Worm (Caenorhabditis elegans): ENCODE results near the gene unc-112.

unc-112 gene

DNA sequence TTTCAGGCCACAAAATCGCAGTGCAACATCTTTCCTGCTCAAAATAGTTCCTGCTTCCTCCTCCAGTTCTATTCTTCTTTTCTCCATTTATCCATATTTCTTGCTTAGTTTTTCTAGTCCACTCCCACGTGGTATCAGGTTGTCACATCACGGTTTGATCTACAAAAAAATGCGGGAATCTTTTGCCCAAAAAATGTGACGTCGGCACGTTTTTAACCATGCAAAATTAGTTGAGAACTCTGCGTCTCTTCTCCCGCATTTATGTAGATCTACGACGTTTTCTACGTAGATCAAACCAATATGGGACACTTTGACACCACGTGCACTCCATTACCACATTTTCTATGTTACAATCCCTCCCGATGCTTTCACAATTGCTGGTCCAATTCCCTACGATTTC, 54.4 kb downstream of the unc-112 start:
- TF ChIP-seq tlp-1 (tag; optimal IDR thresholded peaks at IDR 0.05), result no peak

Measured in whole organism, L1 larva.